Worm (Caenorhabditis elegans): ENCODE measurements around the gene nep-26.

- no peak for TF ChIP-seq nhr-11 (tag; optimal IDR thresholded peaks at IDR 0.05)
- no peak for TF ChIP-seq zag-1 (tag; optimal IDR thresholded peaks at IDR 0.05)
- TF ChIP-seq egl-27 (tag; optimal IDR thresholded peaks at IDR 0.05) = no peak
- no peak for TF ChIP-seq pqm-1 (tag; optimal IDR thresholded peaks at IDR 0.05)
- no peak for TF ChIP-seq elt-2 (tag; optimal IDR thresholded peaks at IDR 0.05)
- no peak for TF ChIP-seq fos-1 (tag; optimal IDR thresholded peaks at IDR 0.05)
- TF ChIP-seq ztf-11 (tag; optimal IDR thresholded peaks at IDR 0.05) = no peak
- TF ChIP-seq unc-62 (GFP tag; optimal IDR thresholded peaks at IDR 0.05) = no peak
- TF ChIP-seq ama-1 (optimal IDR thresholded peaks at IDR 0.05) = no peak
- TF ChIP-seq aly-2 (tag; optimal IDR thresholded peaks at IDR 0.05) = no peak
- TF ChIP-seq ZK546.5 (tag; optimal IDR thresholded peaks at IDR 0.05) = no peak
- no peak for TF ChIP-seq ceh-16 (tag; optimal IDR thresholded peaks at IDR 0.05)
- no peak for TF ChIP-seq pha-4 (tag; optimal IDR thresholded peaks at IDR 0.05)
Observed at ce11 chrII:10308726-10309125, 8.8 kb upstream of the nep-26 start, which contains the start of gene gcy-4.

Data from whole organism, L3 larva.